Worm (Caenorhabditis elegans) whole organism, midembryonic: ENCODE data around the gene C18H9.1.

Source experiments
- T22C8.4 ChIP-seq: fragments of 200-800 bp; sonication (Bioruptor generic); IDR thresholded peaks from 2 replicates; pipeline ENCODE4 v1.3.6; 2022; ENCODE audit warnings: missing genetic modification characterization, missing compliant biosample characterization
- cog-1 ChIP-seq: sonication (generic microtip); optimal IDR thresholded peaks from 2 replicates; lab custom pipeline; 2016; ENCODE audit warnings: missing genetic modification characterization, missing compliant biosample characterization
- flt-1 ChIP-seq: fragments of 200-800 bp; sonication (Bioruptor generic); IDR thresholded peaks from 2 replicates; pipeline ENCODE4 v1.3.6; 2022; ENCODE audit warnings: missing genetic modification characterization, missing compliant biosample characterization
- klf-2 ChIP-seq: fragments of 200-800 bp; sonication (Bioruptor generic); conservative IDR thresholded peaks from 2 replicates; pipeline ENCODE4 v1.3.6; 2022; ENCODE audit warnings: missing genetic modification reagents, missing genetic modification characterization, missing compliant biosample characterization
- med-1 ChIP-seq: sonication (generic microtip); optimal IDR thresholded peaks from 2 replicates; lab custom pipeline; 2017; ENCODE audit warnings: missing genetic modification characterization, mild to moderate bottlenecking, missing compliant biosample characterization, antibody characterized with exemption, missing genetic modification reagents; ENCODE audit not compliant: insufficient read depth
- ref-1 ChIP-seq: fragments of 200-800 bp; sonication (Bioruptor generic); conservative IDR thresholded peaks from 2 replicates; pipeline ENCODE4 v1.3.6; 2022; ENCODE audit warnings: missing genetic modification reagents, missing genetic modification characterization, missing compliant biosample characterization
- tab-1 ChIP-seq: fragments of 200-800 bp; sonication (Bioruptor generic); IDR thresholded peaks from 2 replicates; pipeline ENCODE4 v1.3.6; 2022; ENCODE audit warnings: missing genetic modification characterization, missing compliant biosample characterization
- ztf-23 ChIP-seq: fragments of 200-800 bp; sonication (Bioruptor generic); IDR thresholded peaks from 2 replicates; pipeline ENCODE4 v1.3.6; 2022; ENCODE audit warnings: missing genetic modification reagents, missing genetic modification characterization, missing compliant biosample characterization
- ztf-29 ChIP-seq: fragments of 200-800 bp; sonication (Bioruptor generic); IDR thresholded peaks from 2 replicates; pipeline ENCODE4 v1.3.6; 2022; ENCODE audit warnings: missing genetic modification reagents, missing genetic modification characterization, missing compliant biosample characterization

The C18H9.1 gene

ce11 chrII:6734674-6735073, 35.8 kb downstream of the C18H9.1 start, which contains the start of gene T14B4.3:
Gene T14B4.3, plus strand, starts transcription at chrII:6734937.
- TF ChIP-seq ztf-23 (peak; percentile 50; the same call in 1 of the 2 replicates), cog-1 (tag; lab: Kevin White, UChicago) (peak; percentile 26), T22C8.4 (GFP tag; lab: Robert Waterston, UW) (no peak)

- TF ChIP-seq cog-1 (tag; lab: Kevin White, UChicago): no peak
- TF ChIP-seq ztf-29 (GFP tag; lab: Robert Waterston, UW): no peak
- no peak for TF ChIP-seq klf-2 (GFP tag; lab: Robert Waterston, UW)
- TF ChIP-seq ztf-23: no peak
- no peak for TF ChIP-seq flt-1 (GFP tag; lab: Robert Waterston, UW)
- TF ChIP-seq med-1: no peak
- no peak for TF ChIP-seq T22C8.4 (GFP tag; lab: Robert Waterston, UW)
- no peak for TF ChIP-seq ref-1 (GFP tag; lab: Robert Waterston, UW)
- no peak for TF ChIP-seq tab-1 (GFP tag; lab: Robert Waterston, UW)
These were observed 37.2 kb downstream of the C18H9.1 start, which contains the start of gene mrps-18.C for ce11 chrII:6736066-6736465. Gene mrps-18.C, plus strand, starts transcription at chrII:6736203.

ce11 chrII:6736604-6737003, 37.7 kb downstream of the C18H9.1 start, which contains the start of gene T14B4.1:
Gene T14B4.1, plus strand, starts transcription at chrII:6736904.
- TF ChIP-seq klf-2 (GFP tag; lab: Robert Waterston, UW) (no peak), tab-1 (GFP tag; lab: Robert Waterston, UW) (no peak), ztf-29 (GFP tag; lab: Robert Waterston, UW) (no peak), ztf-23 (no peak), T22C8.4 (GFP tag; lab: Robert Waterston, UW) (no peak), flt-1 (GFP tag; lab: Robert Waterston, UW) (no peak), med-1 (no peak), ref-1 (GFP tag; lab: Robert Waterston, UW) (no peak), cog-1 (tag; lab: Kevin White, UChicago) (no peak)

ce11 chrII:6741428-6741827, 42.5 kb downstream of the C18H9.1 start, which contains the start of gene exos-8:
Gene exos-8, plus strand, starts transcription at chrII:6741691.
- TF ChIP-seq ref-1 (GFP tag; lab: Robert Waterston, UW): no peak
- TF ChIP-seq flt-1 (GFP tag; lab: Robert Waterston, UW): peak; percentile 77; the same call in 1 of the 2 replicates
- TF ChIP-seq T22C8.4 (GFP tag; lab: Robert Waterston, UW): no peak
- TF ChIP-seq ztf-23: no peak
- TF ChIP-seq klf-2 (GFP tag; lab: Robert Waterston, UW): peak; percentile 64; the same call in 1 of the 2 replicates
- TF ChIP-seq cog-1 (tag; lab: Kevin White, UChicago): peak; percentile 41
- TF ChIP-seq tab-1 (GFP tag; lab: Robert Waterston, UW): 0 out of 2 replicates have a peak, but pooled peaks have one; percentile 20
- no peak for TF ChIP-seq med-1
- TF ChIP-seq ztf-29 (GFP tag; lab: Robert Waterston, UW): 0 out of 2 replicates have a peak, but pooled peaks have one; percentile 34

- no peak for TF ChIP-seq ztf-23
These were observed 43.7 kb downstream of the C18H9.1 start, which contains the start of gene F41G3.6 for ce11 chrII:6742614-6743013. Gene F41G3.6, plus strand, starts transcription at chrII:6742914.

ce11 chrII:6744648-6745047, 45.8 kb downstream of the C18H9.1 start, which contains the start of gene ins-15:
Gene ins-15, minus strand, starts transcription at chrII:6744748.
- TF ChIP-seq klf-2 (GFP tag; lab: Robert Waterston, UW) (no peak), flt-1 (GFP tag; lab: Robert Waterston, UW) (no peak), ztf-29 (GFP tag; lab: Robert Waterston, UW) (no peak), med-1 (no peak)

- TF ChIP-seq tab-1 (GFP tag; lab: Robert Waterston, UW): no peak
- no peak for TF ChIP-seq ztf-23
- TF ChIP-seq cog-1 (tag; lab: Kevin White, UChicago): no peak
- TF ChIP-seq ztf-29 (GFP tag; lab: Robert Waterston, UW): no peak
- TF ChIP-seq med-1: no peak
- no peak for TF ChIP-seq flt-1 (GFP tag; lab: Robert Waterston, UW)
- no peak for TF ChIP-seq klf-2 (GFP tag; lab: Robert Waterston, UW)
- no peak for TF ChIP-seq ref-1 (GFP tag; lab: Robert Waterston, UW)
- TF ChIP-seq T22C8.4 (GFP tag; lab: Robert Waterston, UW): no peak
These were observed 46.9 kb downstream of the C18H9.1 start, which contains the start of gene ins-14 for ce11 chrII:6745783-6746182. Gene ins-14, minus strand, starts transcription at chrII:6745814.

- no peak for TF ChIP-seq tab-1 (GFP tag; lab: Robert Waterston, UW)
- TF ChIP-seq klf-2 (GFP tag; lab: Robert Waterston, UW): no peak
- TF ChIP-seq flt-1 (GFP tag; lab: Robert Waterston, UW): no peak
- TF ChIP-seq ztf-29 (GFP tag; lab: Robert Waterston, UW): no peak
- TF ChIP-seq ref-1 (GFP tag; lab: Robert Waterston, UW): no peak
- no peak for TF ChIP-seq med-1
- no peak for TF ChIP-seq ztf-23
These were observed 47.5 kb downstream of the C18H9.1 start, which contains the start of gene F41G3.5 for ce11 chrII:6746404-6746803. Gene F41G3.5, plus strand, starts transcription at chrII:6746704.

- TF ChIP-seq med-1: no peak
These were observed 50.5 kb downstream of the C18H9.1 start, which contains the start of gene F41G3.10 for ce11 chrII:6749422-6749821. Gene F41G3.10, minus strand, starts transcription at chrII:6749522.
